Worm (Caenorhabditis elegans): ENCODE measurements around the gene mars-1.

DNA sequence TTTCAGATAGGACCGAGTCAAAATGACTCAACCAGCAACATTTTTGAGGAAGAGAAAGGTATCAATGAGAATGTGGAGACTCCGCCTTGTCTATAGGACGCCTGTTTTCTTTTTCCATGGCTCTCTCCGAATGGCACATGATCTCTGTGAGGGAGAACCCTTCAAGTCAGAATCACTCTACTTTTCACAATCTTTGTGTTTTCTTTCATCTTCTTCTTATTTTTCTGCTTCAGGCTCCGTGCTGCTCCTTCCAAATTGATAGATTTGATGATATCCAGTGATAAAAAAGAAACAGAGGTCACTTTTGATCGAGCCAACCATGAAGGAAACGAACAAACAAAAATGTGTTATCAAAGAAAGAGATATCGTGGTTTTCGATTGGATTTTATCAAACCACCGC is 13.7 kb upstream of the mars-1 start, which contains the start of gene ZK809.8:
- TF ChIP-seq dmd-4 (tag; optimal IDR thresholded peaks at IDR 0.05) (no peak), elt-3 (tag; optimal IDR thresholded peaks at IDR 0.05) (no peak), sma-9 (GFP tag; optimal IDR thresholded peaks at IDR 0.05) (peak; percentile 62), sma-9 (tag; optimal IDR thresholded peaks at IDR 0.05) (no peak), zag-1 (tag; optimal IDR thresholded peaks at IDR 0.05) (no peak), ama-1 (optimal IDR thresholded peaks at IDR 0.05) (no peak), skn-1 (tag; optimal IDR thresholded peaks at IDR 0.05) (no peak), ceh-16 (tag; optimal IDR thresholded peaks at IDR 0.05) (no peak), nhr-25 (tag; optimal IDR thresholded peaks at IDR 0.05) (no peak), mdl-1 (tag; optimal IDR thresholded peaks at IDR 0.05) (no peak), aly-2 (tag; optimal IDR thresholded peaks at IDR 0.05) (no peak), mbf-1 (tag; optimal IDR thresholded peaks at IDR 0.05) (no peak), ztf-11 (tag; optimal IDR thresholded peaks at IDR 0.05) (no peak)

All from whole organism, L2 larva.